Worm (Caenorhabditis elegans): ENCODE results near the gene T16G12.13.

ce11 chrIII:10108995-10109394, 48.3 kb downstream of the T16G12.13 start, which contains the start of gene T16H12.9:
- TF ChIP-seq ama-1 (optimal IDR thresholded peaks at IDR 0.05), result no peak
- TF ChIP-seq ama-1 (GFP tag; optimal IDR thresholded peaks at IDR 0.05), result no peak
- no peak for TF ChIP-seq egrh-3 (GFP tag; IDR thresholded peaks at IDR 0.05)
- no peak for TF ChIP-seq ztf-25 (GFP tag; IDR thresholded peaks at IDR 0.05)
- TF ChIP-seq attf-3 (GFP tag; conservative IDR thresholded peaks at IDR 0.05), result no peak
- TF ChIP-seq ZK185.1 (tag; optimal IDR thresholded peaks at IDR 0.05; ENCODE audit: poor library complexity, severe bottlenecking), result no peak
- TF ChIP-seq snpc-4 (GFP tag; optimal IDR thresholded peaks at IDR 0.05), result no peak
- TF ChIP-seq snpc-4 (tag; optimal IDR thresholded peaks at IDR 0.05), result no peak

Data from whole organism, young adult.